Fruit fly (Drosophila melanogaster) whole organism, embryonic: ENCODE results near the gene Sgsf.

Experiments used
- Bgb ChIP-seq: fragments of 200-800 bp; sonication (Bioruptor generic); IDR thresholded peaks from 2 replicates; pipeline ENCODE4 v1.3.6; 2022; ENCODE audit warnings: missing biosample characterization, missing genetic modification characterization; ENCODE audit not compliant: partially characterized antibody
- CG12104 ChIP-seq: fragments of 200-800 bp; sonication (Bioruptor generic); optimal IDR thresholded peaks from 3 replicates; lab custom pipeline; 2016; ENCODE audit warnings: missing biosample characterization, missing genetic modification characterization
- CG34376 ChIP-seq: fragments of 200-800 bp; sonication (Bioruptor generic); optimal IDR thresholded peaks from 2 replicates; lab custom pipeline; 2018; ENCODE audit warnings: missing biosample characterization, mild to moderate bottlenecking, missing genetic modification characterization
- CG6654 ChIP-seq: fragments of 200-800 bp; sonication (Bioruptor generic); optimal IDR thresholded peaks from 2 replicates; lab custom pipeline; 2017; ENCODE audit warnings: missing biosample characterization, mild to moderate bottlenecking, missing genetic modification characterization
- CG9609 ChIP-seq: fragments of 200-800 bp; sonication (Bioruptor generic); optimal IDR thresholded peaks from 3 replicates; lab custom pipeline; 2016; ENCODE audit warnings: missing biosample characterization, missing genetic modification characterization
- Doc2 ChIP-seq: fragments of 200-800 bp; sonication (Bioruptor generic); IDR thresholded peaks from 2 replicates; pipeline ENCODE4 v1.3.6; 2022; ENCODE audit warnings: missing biosample characterization, missing genetic modification characterization
- amos ChIP-seq: fragments of 200-800 bp; sonication (Bioruptor generic); IDR thresholded peaks from 2 replicates; pipeline ENCODE4 v1.3.6; 2022; ENCODE audit warnings: missing biosample characterization, missing genetic modification characterization; ENCODE audit not compliant: partially characterized antibody
- ase ChIP-seq: fragments of 200-800 bp; sonication (Bioruptor generic); IDR thresholded peaks from 3 replicates; pipeline ENCODE4 v1.3.6; 2022; ENCODE audit warnings: missing biosample characterization, missing genetic modification characterization
- crol ChIP-seq: fragments of 200-800 bp; sonication (Bioruptor generic); IDR thresholded peaks from 2 replicates; pipeline ENCODE4 v1.3.6; 2022; ENCODE audit warnings: missing biosample characterization, missing genetic modification characterization
- gcm2 ChIP-seq: fragments of 200-800 bp; sonication (Bioruptor generic); optimal IDR thresholded peaks from 2 replicates; lab custom pipeline; 2016; ENCODE audit warnings: missing biosample characterization, missing genetic modification characterization
- kay ChIP-seq: fragments of 200-800 bp; sonication (Bioruptor generic); optimal IDR thresholded peaks from 2 replicates; lab custom pipeline; 2016; ENCODE audit warnings: missing biosample characterization, missing genetic modification characterization
- seq ChIP-seq: fragments of 200-800 bp; sonication (Bioruptor generic); IDR thresholded peaks from 2 replicates; pipeline ENCODE4 v1.3.6; 2022; ENCODE audit warnings: missing biosample characterization, missing genetic modification characterization
- zen2 ChIP-seq: fragments of 200-800 bp; sonication (Bioruptor generic); IDR thresholded peaks from 3 replicates; pipeline ENCODE4 v1.3.6; 2022; ENCODE audit warnings: missing biosample characterization, missing genetic modification characterization; ENCODE audit not compliant: partially characterized antibody
- zf30C ChIP-seq: fragments of 200-800 bp; sonication (Bioruptor generic); optimal IDR thresholded peaks from 3 replicates; lab custom pipeline; 2018; ENCODE audit warnings: missing biosample characterization, mild to moderate bottlenecking, missing genetic modification characterization

DNA sequence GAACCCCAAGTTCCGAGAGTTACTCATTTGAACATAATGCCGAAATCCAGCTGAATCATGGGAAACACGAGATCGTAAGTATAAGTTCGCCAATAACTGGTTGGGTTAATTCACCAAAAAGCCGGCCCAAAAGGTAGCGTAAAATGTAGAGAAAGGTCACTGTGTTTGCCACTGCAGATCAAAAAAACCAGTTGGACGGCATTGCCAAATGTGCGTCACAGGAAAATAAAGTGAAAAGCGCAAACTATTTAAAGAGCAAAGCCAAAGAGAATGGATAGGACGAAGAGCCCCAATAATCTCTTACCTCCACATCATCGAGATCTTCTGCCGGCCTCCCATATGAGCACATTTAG is 29.1 kb downstream of the Sgsf start:
- no peak for TF ChIP-seq zen2 (GFP tag; lab: Robert Waterston, UW)
- peak; percentile 66 for TF ChIP-seq CG34376 (GFP tag; lab: Kevin White, UChicago)
- TF ChIP-seq CG6654 (GFP tag; lab: Kevin White, UChicago) = no peak
- no peak for TF ChIP-seq crol (GFP tag; lab: Robert Waterston, UW)
- TF ChIP-seq zf30C (GFP tag; lab: Kevin White, UChicago) = no peak
- TF ChIP-seq amos (GFP tag; lab: Robert Waterston, UW) = no peak
- TF ChIP-seq Doc2 (GFP tag; lab: Robert Waterston, UW) = no peak
- no peak for TF ChIP-seq gcm2 (GFP tag; lab: Kevin White, UChicago)
- TF ChIP-seq seq (GFP tag; lab: Robert Waterston, UW) = no peak
- no peak for TF ChIP-seq CG9609 (GFP tag; lab: Kevin White, UChicago)
- TF ChIP-seq ase = no peak
- no peak for TF ChIP-seq kay (GFP tag; lab: Kevin White, UChicago)
- TF ChIP-seq Bgb (GFP tag; lab: Robert Waterston, UW) = no peak
- TF ChIP-seq CG12104 = no peak
